Fruit fly (Drosophila melanogaster) whole organism, embryonic: ENCODE measurements around the gene CG7685.
A peak's percentile ranks its signal among the peaks of the same experiment; 100 is the strongest.

Experiments
- CG10209 ChIP-seq: fragments of 200-800 bp; sonication (Bioruptor generic); optimal IDR thresholded peaks from 3 replicates; lab custom pipeline; 2017; ENCODE audit warnings: missing biosample characterization, mild to moderate bottlenecking, missing genetic modification characterization, missing genetic modification reagents
- CG1024 ChIP-seq: fragments of 200-800 bp; sonication (Bioruptor generic); IDR thresholded peaks from 2 replicates; pipeline ENCODE4 v1.3.6; 2022; ENCODE audit warnings: missing biosample characterization, missing genetic modification characterization
- CG10366 ChIP-seq: fragments of 200-800 bp; sonication (Bioruptor generic); IDR thresholded peaks from 2 replicates; pipeline ENCODE4 v1.3.6; 2022; ENCODE audit warnings: missing biosample characterization, missing genetic modification characterization
- CG10431 ChIP-seq: fragments of 200-800 bp; sonication (Bioruptor generic); optimal IDR thresholded peaks from 3 replicates; lab custom pipeline; 2018; ENCODE audit warnings: missing biosample characterization, mild to moderate bottlenecking, missing genetic modification characterization
- CG11560 ChIP-seq: fragments of 200-800 bp; sonication (Bioruptor generic); IDR thresholded peaks from 3 replicates; pipeline ENCODE4 v1.3.6; 2022; ENCODE audit warnings: missing biosample characterization, missing genetic modification characterization
- CG12071 ChIP-seq: fragments of 200-800 bp; sonication (Bioruptor generic); optimal IDR thresholded peaks from 3 replicates; lab custom pipeline; 2018; ENCODE audit warnings: missing biosample characterization, mild to moderate bottlenecking, missing genetic modification characterization
- CG12942 ChIP-seq: fragments of 200-800 bp; sonication (Bioruptor generic); optimal IDR thresholded peaks from 3 replicates; lab custom pipeline; 2016; ENCODE audit warnings: missing biosample characterization, missing genetic modification characterization
- CG16813 ChIP-seq: fragments of 200-800 bp; sonication (Bioruptor generic); IDR thresholded peaks from 3 replicates; pipeline ENCODE4 v1.3.6; 2022; ENCODE audit warnings: missing biosample characterization, missing genetic modification characterization; ENCODE audit not compliant: partially characterized antibody
- CG2120 ChIP-seq: fragments of 200-800 bp; sonication (Bioruptor generic); optimal IDR thresholded peaks from 3 replicates; lab custom pipeline; 2016; ENCODE audit warnings: missing biosample characterization, missing genetic modification characterization
- CG4328 ChIP-seq: fragments of 200-800 bp; sonication (Bioruptor generic); optimal IDR thresholded peaks from 3 replicates; lab custom pipeline; 2017; ENCODE audit warnings: missing biosample characterization, missing genetic modification reagents, missing genetic modification characterization
- CG4360 ChIP-seq: fragments of 200-800 bp; sonication (Bioruptor generic); IDR thresholded peaks from 2 replicates; pipeline ENCODE4 v1.3.6; 2022; ENCODE audit warnings: missing biosample characterization, missing genetic modification characterization
- CG4617 ChIP-seq: fragments of 200-800 bp; sonication (Bioruptor generic); optimal IDR thresholded peaks from 3 replicates; lab custom pipeline; 2016; ENCODE audit warnings: missing biosample characterization, missing genetic modification characterization, borderline replicate concordance
- CG4820 ChIP-seq: fragments of 200-800 bp; sonication (Bioruptor generic); optimal IDR thresholded peaks from 3 replicates; lab custom pipeline; 2016; ENCODE audit warnings: missing biosample characterization, missing genetic modification characterization
- CTCF ChIP-seq: fragments of 200-800 bp; sonication (Bioruptor generic); optimal IDR thresholded peaks from 2 replicates; lab custom pipeline; 2017; ENCODE audit warnings: missing biosample characterization, mild to moderate bottlenecking, missing genetic modification characterization, moderate library complexity
- Chrac-16 ChIP-seq: fragments of 200-800 bp; sonication (Bioruptor generic); optimal IDR thresholded peaks from 3 replicates; lab custom pipeline; 2016; ENCODE audit warnings: missing biosample characterization, missing genetic modification characterization
- CoRest ChIP-seq: fragments of 200-800 bp; sonication (Bioruptor generic); optimal IDR thresholded peaks from 3 replicates; lab custom pipeline; 2018; ENCODE audit warnings: missing biosample characterization, mild to moderate bottlenecking, missing genetic modification characterization, moderate library complexity
- D19B ChIP-seq: fragments of 200-800 bp; sonication (Bioruptor generic); optimal IDR thresholded peaks from 2 replicates; lab custom pipeline; 2017; ENCODE audit warnings: missing biosample characterization, mild to moderate bottlenecking, missing genetic modification characterization
- Dad ChIP-seq: fragments of 200-800 bp; sonication (Bioruptor generic); optimal IDR thresholded peaks from 3 replicates; lab custom pipeline; 2016; ENCODE audit warnings: missing biosample characterization, missing genetic modification characterization
- Dll ChIP-seq: fragments of 200-800 bp; sonication (Bioruptor generic); IDR thresholded peaks from 4 replicates; pipeline ENCODE4 v1.3.6; 2022; ENCODE audit warnings: missing biosample characterization, missing genetic modification characterization; ENCODE audit not compliant: partially characterized antibody
- Doc3 ChIP-seq: fragments of 200-800 bp; sonication (Bioruptor generic); IDR thresholded peaks from 3 replicates; pipeline ENCODE4 v1.3.6; 2022; ENCODE audit warnings: missing biosample characterization, missing genetic modification characterization; ENCODE audit not compliant: partially characterized antibody
- E2f1 ChIP-seq: fragments of 200-800 bp; sonication (Bioruptor generic); IDR thresholded peaks from 2 replicates; pipeline ENCODE4 v1.3.6; 2022; ENCODE audit warnings: missing biosample characterization, missing genetic modification characterization
- Hmx ChIP-seq: fragments of 200-800 bp; sonication (Bioruptor generic); optimal IDR thresholded peaks from 2 replicates; lab custom pipeline; 2016; ENCODE audit warnings: missing biosample characterization, missing genetic modification characterization
- Hr39 ChIP-seq: fragments of >200 bp; optimal IDR thresholded peaks from 2 replicates; lab custom pipeline; 2017
- Lhr ChIP-seq: fragments of 200-800 bp; sonication (Bioruptor generic); optimal IDR thresholded peaks from 3 replicates; lab custom pipeline; 2017; ENCODE audit warnings: mild to moderate bottlenecking, missing biosample characterization, missing genetic modification reagents, missing genetic modification characterization
- Mes4 ChIP-seq: fragments of 200-800 bp; sonication (Bioruptor generic); optimal IDR thresholded peaks from 2 replicates; lab custom pipeline; 2016; ENCODE audit warnings: missing biosample characterization, missing genetic modification characterization
- NC2α ChIP-seq: fragments of 200-800 bp; sonication (Bioruptor generic); optimal IDR thresholded peaks from 2 replicates; lab custom pipeline; 2016; ENCODE audit warnings: missing biosample characterization, missing genetic modification characterization
- NC2β ChIP-seq: fragments of 200-800 bp; sonication (Bioruptor generic); optimal IDR thresholded peaks from 2 replicates; lab custom pipeline; 2016; ENCODE audit warnings: missing biosample characterization, missing genetic modification characterization
- Oaz ChIP-seq: fragments of 200-800 bp; sonication (Bioruptor generic); IDR thresholded peaks from 2 replicates; pipeline ENCODE4 v1.3.6; 2022; ENCODE audit warnings: missing biosample characterization, missing genetic modification characterization
- PHDP ChIP-seq: fragments of 200-800 bp; sonication (Bioruptor generic); optimal IDR thresholded peaks from 3 replicates; lab custom pipeline; 2018; ENCODE audit warnings: missing biosample characterization, mild to moderate bottlenecking, missing genetic modification characterization, moderate library complexity
- Scr ChIP-seq: fragments of 200-800 bp; sonication (Bioruptor generic); IDR thresholded peaks from 2 replicates; pipeline ENCODE4 v1.3.6; 2022; ENCODE audit warnings: missing biosample characterization, missing genetic modification characterization; ENCODE audit not compliant: partially characterized antibody
- Vsx1 ChIP-seq: fragments of 200-800 bp; sonication (Bioruptor generic); optimal IDR thresholded peaks from 2 replicates; lab custom pipeline; 2017; ENCODE audit warnings: missing biosample characterization, mild to moderate bottlenecking, missing genetic modification characterization, missing genetic modification reagents
- amos ChIP-seq: fragments of 200-800 bp; sonication (Bioruptor generic); IDR thresholded peaks from 2 replicates; pipeline ENCODE4 v1.3.6; 2022; ENCODE audit warnings: missing biosample characterization, missing genetic modification characterization; ENCODE audit not compliant: partially characterized antibody
- bab2 ChIP-seq: fragments of 200-800 bp; sonication (Bioruptor generic); optimal IDR thresholded peaks from 2 replicates; lab custom pipeline; 2016; ENCODE audit warnings: missing biosample characterization, missing genetic modification characterization
- caup ChIP-seq: fragments of 200-800 bp; sonication (Bioruptor generic); optimal IDR thresholded peaks from 3 replicates; lab custom pipeline; 2017; ENCODE audit warnings: missing biosample characterization, mild to moderate bottlenecking, missing genetic modification characterization, moderate library complexity; ENCODE audit not compliant: severe bottlenecking
- chinmo ChIP-seq: fragments of 200-800 bp; sonication (Bioruptor generic); IDR thresholded peaks from 4 replicates; pipeline ENCODE4 v1.3.6; 2022; ENCODE audit warnings: missing biosample characterization, missing genetic modification characterization; ENCODE audit not compliant: partially characterized antibody
- crp ChIP-seq, 2 experiments: fragments of 200-800 bp; sonication (Bioruptor generic); optimal IDR thresholded peaks; 2 replicates in 1 of 2; 3 replicates in 1 of 2; lab custom pipeline; 2017; ENCODE audit warnings: missing biosample characterization in 2 of 2, missing genetic modification characterization in 2 of 2, mild to moderate bottlenecking in 1 of 2, moderate library complexity in 1 of 2
- cwo ChIP-seq: fragments of 200-800 bp; sonication (Bioruptor generic); optimal IDR thresholded peaks from 3 replicates; lab custom pipeline; 2017; ENCODE audit warnings: missing biosample characterization, missing genetic modification characterization, mild to moderate bottlenecking, moderate library complexity, missing genetic modification reagents
- hbn ChIP-seq: fragments of 200-800 bp; sonication (Bioruptor generic); IDR thresholded peaks from 2 replicates; pipeline ENCODE4 v1.3.6; 2022; ENCODE audit warnings: missing biosample characterization, missing genetic modification characterization; ENCODE audit not compliant: partially characterized antibody
- her ChIP-seq: fragments of 200-800 bp; sonication (Bioruptor generic); optimal IDR thresholded peaks from 2 replicates; lab custom pipeline; 2016; ENCODE audit warnings: missing biosample characterization, missing genetic modification characterization
- hth ChIP-seq: fragments of >200 bp; optimal IDR thresholded peaks from 2 replicates; lab custom pipeline; 2017; ENCODE audit warnings: inconsistent platforms
- onecut ChIP-seq: fragments of 200-800 bp; sonication (Bioruptor generic); IDR thresholded peaks from 2 replicates; pipeline ENCODE4 v1.3.6; 2022; ENCODE audit warnings: missing biosample characterization, missing genetic modification characterization
- org-1 ChIP-seq: fragments of 200-800 bp; sonication (Bioruptor generic); optimal IDR thresholded peaks from 2 replicates; lab custom pipeline; 2017; ENCODE audit warnings: missing biosample characterization, missing genetic modification characterization
- otp ChIP-seq: fragments of 200-800 bp; sonication (Bioruptor generic); IDR thresholded peaks from 3 replicates; pipeline ENCODE4, ENCODE4 v1.3.6; 2022; ENCODE audit warnings: missing biosample characterization, missing genetic modification characterization
- pum ChIP-seq: fragments of 200-800 bp; sonication (Bioruptor generic); optimal IDR thresholded peaks from 2 replicates; lab custom pipeline; 2016; ENCODE audit warnings: missing biosample characterization, missing genetic modification characterization
- run ChIP-seq: fragments of 200-800 bp; sonication (Bioruptor generic); optimal IDR thresholded peaks from 3 replicates; lab custom pipeline; 2018; ENCODE audit warnings: missing biosample characterization, mild to moderate bottlenecking, missing genetic modification characterization
- sens ChIP-seq: fragments of 200-800 bp; sonication (Bioruptor generic); peaks from one replicate; lab custom pipeline; 2016; ENCODE audit warnings: missing biosample characterization, missing genetic modification characterization
- slou ChIP-seq: fragments of 200-800 bp; sonication (Bioruptor generic); optimal IDR thresholded peaks from 3 replicates; lab custom pipeline; 2016; ENCODE audit warnings: missing biosample characterization, missing genetic modification characterization
- sqz ChIP-seq: fragments of 200-800 bp; sonication (Bioruptor generic); optimal IDR thresholded peaks from 3 replicates; lab custom pipeline; 2018; ENCODE audit warnings: missing biosample characterization, mild to moderate bottlenecking, missing genetic modification characterization
- stc ChIP-seq: fragments of 200-800 bp; sonication (Bioruptor generic); IDR thresholded peaks from 2 replicates; pipeline ENCODE4 v1.3.6; 2022; ENCODE audit warnings: missing biosample characterization, missing genetic modification characterization
- tap ChIP-seq: fragments of 200-800 bp; optimal IDR thresholded peaks from 3 replicates; lab custom pipeline; 2019; ENCODE audit warnings: missing biosample characterization, mild to moderate bottlenecking, missing genetic modification characterization, moderate library complexity
- vnd ChIP-seq: fragments of 200-800 bp; sonication (Bioruptor generic); IDR thresholded peaks from 3 replicates; pipeline ENCODE4 v1.3.6; 2022; ENCODE audit warnings: missing biosample characterization, missing genetic modification characterization; ENCODE audit not compliant: partially characterized antibody
- yki ChIP-seq: fragments of >200 bp; optimal IDR thresholded peaks from 3 replicates; lab custom pipeline; 2018
- zen ChIP-seq: fragments of 200-800 bp; sonication (Bioruptor generic); optimal IDR thresholded peaks from 3 replicates; lab custom pipeline; 2018; ENCODE audit warnings: missing biosample characterization, mild to moderate bottlenecking, missing genetic modification characterization, moderate library complexity

The CG7685 gene

dm6 chr3R:18399698-18400020 lies 5.1 kb upstream of the CG7685 start (continued):
- no peak for TF ChIP-seq caup (GFP tag; lab: Kevin White, UChicago)
- no peak for TF ChIP-seq CG2120
- no peak for TF ChIP-seq CG16813
- no peak for TF ChIP-seq sqz (GFP tag; lab: Kevin White, UChicago)
- no peak for TF ChIP-seq Lhr
- TF ChIP-seq sens, result no peak
- no peak for TF ChIP-seq NC2α
- TF ChIP-seq cwo (GFP tag; lab: Kevin White, UChicago), result no peak
- TF ChIP-seq Scr, result no peak
- TF ChIP-seq Chrac-16 (GFP tag; lab: Kevin White, UChicago), result no peak
- no peak for TF ChIP-seq CG4328
- no peak for TF ChIP-seq her (GFP tag; lab: Kevin White, UChicago)
- no peak for TF ChIP-seq vnd (GFP tag; lab: Robert Waterston, UW)
- TF ChIP-seq amos (GFP tag; lab: Robert Waterston, UW), result 0 out of 2 replicates have a peak, but pooled peaks have one; percentile 3
- no peak for TF ChIP-seq CG12942 (GFP tag; lab: Kevin White, UChicago)
- no peak for TF ChIP-seq pum
- TF ChIP-seq run (tag; lab: Kevin White, UChicago), result no peak
- TF ChIP-seq PHDP (tag; lab: Kevin White, UChicago), result no peak
- TF ChIP-seq E2f1 (GFP tag; lab: Robert Waterston, UW), result no peak
- TF ChIP-seq yki (lab: Kevin White, UChicago), result no peak
- TF ChIP-seq slou (GFP tag; lab: Kevin White, UChicago), result no peak
- TF ChIP-seq CG10431 (GFP tag; lab: Kevin White, UChicago), result no peak
- no peak for TF ChIP-seq Mes4 (GFP tag; lab: Kevin White, UChicago)
- TF ChIP-seq Doc3, result no peak
- TF ChIP-seq CG4617, result no peak
- no peak for TF ChIP-seq CG4360 (GFP tag; lab: Robert Waterston, UW)
- no peak for TF ChIP-seq Hr39
- no peak for TF ChIP-seq crp (GFP tag; optimal IDR thresholded peaks at IDR 0.05; lab: Kevin White, UChicago)
- no peak for TF ChIP-seq CG12071 (GFP tag; lab: Kevin White, UChicago)
- TF ChIP-seq CTCF (GFP tag; lab: Kevin White, UChicago), result no peak
- TF ChIP-seq stc (GFP tag; lab: Robert Waterston, UW), result no peak
- TF ChIP-seq zen, result peak; percentile 29
- TF ChIP-seq chinmo (GFP tag; lab: Robert Waterston, UW), result peak; percentile 61; the same call in 2 of the 4 replicates
- no peak for TF ChIP-seq bab2
- TF ChIP-seq CG10366 (GFP tag; lab: Robert Waterston, UW), result no peak
- TF ChIP-seq CG1024 (GFP tag; lab: Robert Waterston, UW), result no peak

DNA sequence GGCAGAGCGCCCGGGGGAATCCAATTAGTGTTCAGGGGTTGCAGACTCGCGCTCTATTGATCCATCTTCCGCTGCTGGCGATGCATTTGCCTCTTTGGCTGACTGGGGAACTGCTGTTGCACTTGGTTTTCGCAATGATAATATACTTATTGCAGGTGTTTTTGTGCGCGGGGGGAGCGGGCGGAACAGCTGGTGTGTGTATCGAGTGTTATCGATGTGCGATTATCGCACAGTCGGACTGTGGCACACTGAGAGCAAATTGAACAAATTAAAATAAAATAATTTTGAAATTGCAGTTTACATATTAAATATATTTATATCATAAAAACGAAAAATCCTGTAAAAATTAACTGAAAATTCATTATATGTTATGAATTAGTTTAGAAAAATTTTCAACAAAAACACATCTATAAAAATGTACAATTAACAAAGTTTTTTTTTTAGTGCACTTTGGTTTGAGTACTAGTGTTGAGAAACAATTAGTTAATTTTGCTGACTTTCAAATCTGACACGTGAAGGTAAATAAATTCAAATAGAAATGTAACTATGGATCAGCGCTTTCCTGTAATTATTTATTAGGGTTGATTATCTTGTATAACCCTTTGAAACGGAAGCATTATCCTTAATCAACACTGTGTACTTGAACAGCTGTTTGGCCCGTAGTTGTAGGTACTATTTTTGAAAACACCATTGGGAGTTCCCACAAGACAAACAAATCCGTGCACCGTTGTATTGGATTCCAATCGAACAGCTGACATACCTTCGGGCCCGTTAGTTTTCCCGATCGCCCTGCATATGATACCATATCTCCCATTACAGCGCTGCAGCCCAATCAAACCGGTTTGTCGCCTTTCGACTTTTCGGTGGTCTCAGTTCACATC lies 2.0 kb upstream of the CG7685 start, which contains the start of the genes Wdr37 and koko:
TSS of gene Wdr37 (minus strand) at position 168 of the 881 bp plus-strand sequence.
TSS of gene koko (plus strand) at position 478 of the 881 bp plus-strand sequence.
- peak; percentile 56 for TF ChIP-seq Dad (GFP tag; lab: Kevin White, UChicago)
- peak; percentile 37; the same call in 1 of the 2 replicates for TF ChIP-seq hbn
- TF ChIP-seq org-1 (GFP tag; lab: Kevin White, UChicago), result peak; percentile 86
- peak; percentile 79 for TF ChIP-seq Hmx (GFP tag; lab: Kevin White, UChicago)
- TF ChIP-seq CG10209 (GFP tag; lab: Kevin White, UChicago), result peak; percentile 96
- peak; percentile 94 for TF ChIP-seq tap (tag; lab: Kevin White, UChicago)
- TF ChIP-seq CG4820 (GFP tag; lab: Kevin White, UChicago), result peak; percentile 94
- peak; percentile 61; the same call in 2 of the 4 replicates for TF ChIP-seq Dll (GFP tag; lab: Robert Waterston, UW)
- peak; percentile 89 for TF ChIP-seq Oaz (GFP tag; lab: Robert Waterston, UW)
- no peak for TF ChIP-seq hth (lab: Kevin White, UChicago)
- TF ChIP-seq NC2β (GFP tag; lab: Kevin White, UChicago), result peak; percentile 78
- peak; percentile 94 for TF ChIP-seq CG11560 (tag; lab: Robert Waterston, UW)
- TF ChIP-seq D19B (GFP tag; lab: Kevin White, UChicago), result peak; percentile 80
- TF ChIP-seq Vsx1 (GFP tag; lab: Kevin White, UChicago), result peak; percentile 80
- TF ChIP-seq otp (GFP tag; lab: Robert Waterston, UW), result peak; percentile 94
- peak; percentile 89 for TF ChIP-seq onecut (GFP tag; lab: Robert Waterston, UW)
- peak; percentile 99 for TF ChIP-seq CoRest
